Fruit fly (Drosophila melanogaster) whole organism, embryonic: ENCODE measurements around the gene mus101.

Experiments used
- B-H2 ChIP-seq: fragments of 200-800 bp; sonication (Bioruptor generic); optimal IDR thresholded peaks from 2 replicates; lab custom pipeline; 2018; ENCODE audit warnings: missing biosample characterization, mild to moderate bottlenecking, missing genetic modification characterization
- CG11093 ChIP-seq: fragments of 200-800 bp; sonication (Bioruptor generic); IDR thresholded peaks from 3 replicates; pipeline ENCODE4 v1.3.6; 2022; ENCODE audit warnings: missing biosample characterization, missing genetic modification characterization
- CG12769 ChIP-seq: fragments of 200-800 bp; sonication (Bioruptor generic); optimal IDR thresholded peaks from 2 replicates; lab custom pipeline; 2019; ENCODE audit warnings: missing biosample characterization, mild to moderate bottlenecking, missing genetic modification characterization, moderate library complexity
- dmrt99B ChIP-seq: fragments of 200-800 bp; sonication (Bioruptor generic); optimal IDR thresholded peaks from 2 replicates; lab custom pipeline; 2018; ENCODE audit warnings: missing biosample characterization, mild to moderate bottlenecking, missing genetic modification characterization, moderate library complexity
- psq ChIP-seq: fragments of 200-800 bp; sonication (Bioruptor generic); optimal IDR thresholded peaks from 2 replicates; lab custom pipeline; 2017; ENCODE audit warnings: missing biosample characterization, missing genetic modification characterization
- tgo ChIP-seq: fragments of 200-800 bp; sonication (Bioruptor generic); IDR thresholded peaks from 3 replicates; pipeline ENCODE4 v1.3.6; 2022; ENCODE audit warnings: missing biosample characterization, missing genetic modification characterization

DNA sequence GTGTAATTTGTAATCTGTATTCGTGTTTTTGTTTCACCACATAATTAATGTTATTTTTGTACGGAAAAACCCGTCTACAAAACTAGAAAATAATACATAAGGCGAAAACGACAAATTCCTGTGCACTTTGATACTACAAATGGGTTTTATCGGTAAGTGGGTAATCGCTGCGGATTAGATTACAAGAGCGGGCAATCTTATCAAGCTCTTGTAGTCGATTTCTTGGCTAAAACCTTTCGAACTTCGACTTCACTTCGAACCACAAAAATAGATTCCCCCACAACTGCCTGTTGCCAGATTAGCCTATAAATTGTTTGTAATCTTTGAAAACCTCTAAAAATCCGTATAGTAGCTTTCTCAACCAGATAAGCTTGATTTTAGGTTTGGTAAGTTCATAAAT, 18.9 kb downstream of the mus101 start:
- no peak for TF ChIP-seq CG12769
- TF ChIP-seq CG11093 (GFP tag; lab: Robert Waterston, UW): no peak
- TF ChIP-seq tgo (GFP tag; lab: Robert Waterston, UW): no peak
- no peak for TF ChIP-seq psq (GFP tag; lab: Kevin White, UChicago)
- TF ChIP-seq dmrt99B (tag; lab: Kevin White, UChicago): no peak
- TF ChIP-seq B-H2 (GFP tag; lab: Kevin White, UChicago): no peak
